In genomic region chr3R:27131408-27131807, dm6 we compare ENCODE assay signal across 1 fruit fly cellular context.
TF ChIP-seq lines count a peak whose summit lies in the region.

No protein-coding gene starts in this region.

TF ChIP-seq in whole organism, embryonic, 481 proteins besides CTCF, POLR2A, EP300 and RAD21 (continued from another document):
- TF ChIP-seq Dll (GFP tag; IDR thresholded peaks at IDR 0.05; lab: Robert Waterston, UW; ENCODE audit: partially characterized antibody) (no peak), pb (GFP tag; optimal IDR thresholded peaks at IDR 0.05; lab: Kevin White, UChicago) (no peak), inv (GFP tag; IDR thresholded peaks at IDR 0.05; lab: Robert Waterston, UW; ENCODE audit: partially characterized antibody) (no peak), Side (GFP tag; optimal IDR thresholded peaks at IDR 0.05; lab: Kevin White, UChicago) (peak; percentile 64), grn (GFP tag; optimal IDR thresholded peaks at IDR 0.05; lab: Kevin White, UChicago) (no peak), CG10565 (GFP tag; optimal IDR thresholded peaks at IDR 0.05; lab: Kevin White, UChicago) (no peak), Six4 (GFP tag; optimal IDR thresholded peaks at IDR 0.05; lab: Kevin White, UChicago) (no peak), CG13123 (GFP tag; optimal IDR thresholded peaks at IDR 0.05; lab: Kevin White, UChicago) (peak; percentile 8), Gug (GFP tag; IDR thresholded peaks at IDR 0.05; lab: Robert Waterston, UW) (no peak), onecut (GFP tag; IDR thresholded peaks at IDR 0.05; lab: Robert Waterston, UW) (no peak; the same call in 1 of the 2 replicates), CG17568 (GFP tag; optimal IDR thresholded peaks at IDR 0.05; lab: Kevin White, UChicago) (no peak), CG10462 (GFP tag; optimal IDR thresholded peaks at IDR 0.05; lab: Kevin White, UChicago) (no peak)
